Worm (Caenorhabditis elegans) whole organism, L1 larva: ENCODE data around the gene acs-12.

Source experiments
- C04F5.9 ChIP-seq: sonication (generic microtip); optimal IDR thresholded peaks from 2 replicates; lab custom pipeline; 2016; ENCODE audit warnings: missing genetic modification characterization, missing compliant biosample characterization
- F16B12.6 ChIP-seq: fragments of 150-350 bp; optimal IDR thresholded peaks from 2 replicates; lab custom pipeline; 2014; ENCODE audit warnings: missing biosample characterization, missing genetic modification characterization
- Y116A8C.19 ChIP-seq: sonication (generic microtip); optimal IDR thresholded peaks from 2 replicates; lab custom pipeline; 2016; ENCODE audit warnings: missing compliant biosample characterization, missing genetic modification characterization, borderline replicate concordance
- alr-1 ChIP-seq: fragments of 200-800 bp; sonication (Bioruptor generic); optimal IDR thresholded peaks from 2 replicates; lab custom pipeline; 2018; ENCODE audit warnings: borderline replicate concordance, mild to moderate bottlenecking, missing genetic modification characterization, missing compliant biosample characterization
- aly-2 ChIP-seq: fragments of 150-350 bp; optimal IDR thresholded peaks from 2 replicates; lab custom pipeline; 2014; ENCODE audit warnings: missing biosample characterization, missing genetic modification characterization
- ama-1 ChIP-seq: fragments of 150-350 bp; optimal IDR thresholded peaks from 2 replicates; lab custom pipeline; 2014
- ceh-8 ChIP-seq: fragments of 200-800 bp; sonication (Bioruptor generic); optimal IDR thresholded peaks from 2 replicates; lab custom pipeline; 2018; ENCODE audit warnings: mild to moderate bottlenecking, missing genetic modification characterization, moderate library complexity, missing compliant biosample characterization
- ceh-82 ChIP-seq, 3 experiments: fragments of 150-350 bp in 1 of 3; sonication (generic microtip) in 2 of 3; optimal IDR thresholded peaks; 2 replicates each; lab custom pipeline; 2014 to 2017; ENCODE audit warnings: missing biosample characterization in 3 of 3, missing genetic modification characterization in 3 of 3
- ces-1 ChIP-seq: fragments of 150-350 bp; optimal IDR thresholded peaks from 2 replicates; lab custom pipeline; 2014; ENCODE audit warnings: missing biosample characterization, missing genetic modification reagents, missing genetic modification characterization
- dsc-1 ChIP-seq: sonication (generic microtip); optimal IDR thresholded peaks from 2 replicates; lab custom pipeline; 2016; ENCODE audit warnings: mild to moderate bottlenecking, missing genetic modification characterization, missing compliant biosample characterization
- efl-1 ChIP-seq, 4 experiments: fragments of 150-350 bp; optimal IDR thresholded peaks in 3 of 4; peaks in 1 of 4; 1 replicate in 1 of 4; 2 replicates in 3 of 4; lab custom pipeline; 2014; ENCODE audit warnings: missing biosample characterization in 2 of 4, missing genetic modification characterization in 2 of 4, missing genetic modification reagents in 2 of 4
- egl-13 ChIP-seq: sonication (generic microtip); optimal IDR thresholded peaks from 2 replicates; lab custom pipeline; 2016; ENCODE audit warnings: missing genotype, missing genetic modification reagents, missing genetic modification characterization, missing compliant biosample characterization
- egl-27 ChIP-seq, 2 experiments: fragments of 150-350 bp in 1 of 2; sonication (generic microtip); optimal IDR thresholded peaks; 3 replicates each; lab custom pipeline; 2017 to 2018; ENCODE audit warnings: missing biosample characterization in 2 of 2, missing genetic modification characterization in 2 of 2, missing genetic modification reagents in 2 of 2
- elt-3 ChIP-seq, 6 experiments: fragments of 150-350 bp in 1 of 6; sonication (generic microtip); optimal IDR thresholded peaks; 2 replicates each; lab custom pipeline; 2017 to 2018; ENCODE audit warnings: missing biosample characterization in 6 of 6, missing genetic modification characterization in 6 of 6, inconsistent platforms in 1 of 6
- fkh-10 ChIP-seq: sonication (generic microtip); optimal IDR thresholded peaks from 2 replicates; lab custom pipeline; 2017; ENCODE audit warnings: missing biosample characterization, missing genetic modification reagents, missing genetic modification characterization
- fkh-8 ChIP-seq: sonication (generic microtip); optimal IDR thresholded peaks from 2 replicates; lab custom pipeline; 2016; ENCODE audit warnings: mild to moderate bottlenecking, missing genetic modification characterization, missing compliant biosample characterization
- grh-1 ChIP-seq: fragments of 200-800 bp; sonication (Bioruptor generic); IDR thresholded peaks from 2 replicates; pipeline ENCODE4 v1.3.6; 2022; ENCODE audit warnings: missing genetic modification reagents, missing genetic modification characterization, missing compliant biosample characterization
- hlh-4 ChIP-seq: sonication (generic microtip); optimal IDR thresholded peaks from 2 replicates; lab custom pipeline; 2016; ENCODE audit warnings: mild to moderate bottlenecking, missing genetic modification characterization, missing compliant biosample characterization
- irx-1 ChIP-seq: sonication (generic microtip); optimal IDR thresholded peaks from 2 replicates; lab custom pipeline; 2016; ENCODE audit warnings: missing genetic modification characterization, missing compliant biosample characterization
- jun-1 ChIP-seq: fragments of 150-350 bp; optimal IDR thresholded peaks from 2 replicates; lab custom pipeline; 2014; ENCODE audit warnings: missing biosample characterization, missing genetic modification reagents, missing genetic modification characterization
- lin-14 ChIP-seq: fragments of 200-800 bp; sonication (Bioruptor generic); optimal IDR thresholded peaks from 2 replicates; lab custom pipeline; 2018; ENCODE audit warnings: mild to moderate bottlenecking, missing genetic modification characterization, moderate library complexity, missing compliant biosample characterization
- lin-35 ChIP-seq, 2 experiments: fragments of 150-350 bp; optimal IDR thresholded peaks; 2 replicates each; lab custom pipeline; 2014; ENCODE audit warnings: missing biosample characterization in 2 of 2, missing genetic modification characterization in 2 of 2, missing genetic modification reagents in 2 of 2
- lin-39 ChIP-seq: fragments of 150-350 bp; optimal IDR thresholded peaks from 2 replicates; lab custom pipeline; 2014; ENCODE audit warnings: missing biosample characterization, missing genetic modification reagents, missing genetic modification characterization
- lir-3 ChIP-seq: sonication (generic microtip); optimal IDR thresholded peaks from 2 replicates; lab custom pipeline; 2016; ENCODE audit warnings: mild to moderate bottlenecking, missing genetic modification characterization, moderate library complexity, missing compliant biosample characterization; ENCODE audit not compliant: poor library complexity
- lsy-2 ChIP-seq, 2 experiments: fragments of 150-350 bp; optimal IDR thresholded peaks; 2 replicates each; lab custom pipeline; 2014; ENCODE audit warnings: missing biosample characterization in 2 of 2, missing genetic modification characterization in 2 of 2
- mef-2 ChIP-seq: fragments of 150-350 bp; optimal IDR thresholded peaks from 2 replicates; lab custom pipeline; 2014; ENCODE audit warnings: missing biosample characterization, missing genetic modification characterization
- nhr-12 ChIP-seq: sonication (generic microtip); optimal IDR thresholded peaks from 2 replicates; lab custom pipeline; 2017; ENCODE audit warnings: missing biosample characterization, missing genetic modification characterization
- nhr-20 ChIP-seq: sonication (generic microtip); optimal IDR thresholded peaks from 2 replicates; lab custom pipeline; 2016; ENCODE audit warnings: mild to moderate bottlenecking, missing genetic modification characterization, missing compliant biosample characterization
- nhr-28 ChIP-seq: fragments of 150-350 bp; optimal IDR thresholded peaks from 2 replicates; lab custom pipeline; 2014; ENCODE audit warnings: missing biosample characterization, missing genetic modification characterization
- nhr-47 ChIP-seq: sonication (generic microtip); optimal IDR thresholded peaks from 2 replicates; lab custom pipeline; 2016; ENCODE audit warnings: mild to moderate bottlenecking, missing genetic modification characterization, moderate library complexity, missing compliant biosample characterization
- nhr-71 ChIP-seq: sonication (generic microtip); optimal IDR thresholded peaks from 2 replicates; lab custom pipeline; 2016; ENCODE audit warnings: mild to moderate bottlenecking, missing genetic modification characterization, moderate library complexity, missing compliant biosample characterization
- nhr-76 ChIP-seq: sonication (generic microtip); optimal IDR thresholded peaks from 2 replicates; lab custom pipeline; 2017; ENCODE audit warnings: missing biosample characterization, missing genetic modification characterization
- nhr-84 ChIP-seq: sonication (generic microtip); optimal IDR thresholded peaks from 2 replicates; lab custom pipeline; 2017; ENCODE audit warnings: missing biosample characterization, missing genetic modification characterization
- nhr-85 ChIP-seq: sonication (generic microtip); peaks from one replicate; lab custom pipeline; 2016; ENCODE audit warnings: missing genetic modification characterization, inconsistent platforms, missing compliant biosample characterization
- pag-3 ChIP-seq: sonication (generic microtip); optimal IDR thresholded peaks from 2 replicates; lab custom pipeline; 2017; ENCODE audit warnings: missing genetic modification characterization, mild to moderate bottlenecking, missing compliant biosample characterization, antibody characterized with exemption, borderline replicate concordance; ENCODE audit not compliant: insufficient read depth
- pqm-1 ChIP-seq: sonication (generic microtip); optimal IDR thresholded peaks from 3 replicates; lab custom pipeline; 2017; ENCODE audit warnings: missing biosample characterization, missing genetic modification characterization
- sox-4 ChIP-seq: sonication (generic microtip); optimal IDR thresholded peaks from 2 replicates; lab custom pipeline; 2016; ENCODE audit warnings: missing genetic modification characterization, missing compliant biosample characterization
- sptf-1 ChIP-seq: fragments of 150-350 bp; optimal IDR thresholded peaks from 2 replicates; lab custom pipeline; 2014; ENCODE audit warnings: missing biosample characterization, missing genetic modification characterization
- sup-37 ChIP-seq: fragments of 200-800 bp; sonication (Bioruptor generic); optimal IDR thresholded peaks from 2 replicates; lab custom pipeline; 2018; ENCODE audit warnings: mild to moderate bottlenecking, missing genetic modification characterization, missing compliant biosample characterization
- tbx-2 ChIP-seq: sonication (generic microtip); optimal IDR thresholded peaks from 2 replicates; lab custom pipeline; 2016; ENCODE audit warnings: missing genetic modification characterization, missing compliant biosample characterization
- tlp-1 ChIP-seq: fragments of 150-350 bp; optimal IDR thresholded peaks from 2 replicates; lab custom pipeline; 2014; ENCODE audit warnings: missing biosample characterization, missing genetic modification characterization
- unc-62 ChIP-seq: fragments of 150-350 bp; optimal IDR thresholded peaks from 2 replicates; lab custom pipeline; 2014; ENCODE audit warnings: missing biosample characterization, missing genetic modification reagents, missing genetic modification characterization
- xbp-1 ChIP-seq: sonication (generic microtip); optimal IDR thresholded peaks from 2 replicates; lab custom pipeline; 2016; ENCODE audit warnings: missing genetic modification characterization, missing compliant biosample characterization
- zip-4 ChIP-seq: fragments of 200-800 bp; sonication (Bioruptor generic); optimal IDR thresholded peaks from 2 replicates; lab custom pipeline; 2018; ENCODE audit warnings: mild to moderate bottlenecking, missing genetic modification characterization, moderate library complexity, missing compliant biosample characterization

Gene acs-12

ce11 chrV:20873144-20873543 lies 30.8 kb upstream of the acs-12 start:
- no peak for TF ChIP-seq aly-2 (tag; lab: Kevin White, UChicago)
- TF ChIP-seq jun-1, result no peak
- TF ChIP-seq ces-1 (GFP tag; lab: Kevin White, UChicago), result peak; percentile 86
- no peak for TF ChIP-seq nhr-84 (tag; lab: Kevin White, UChicago)
- TF ChIP-seq pqm-1 (tag; lab: Kevin White, UChicago), result no peak
- TF ChIP-seq C04F5.9 (tag; lab: Kevin White, UChicago), result no peak
- no peak for TF ChIP-seq nhr-85 (tag; lab: Kevin White, UChicago)
- no peak for TF ChIP-seq lin-39 (tag; lab: Kevin White, UChicago)
- TF ChIP-seq nhr-12 (tag; lab: Kevin White, UChicago), result no peak
- TF ChIP-seq fkh-10 (GFP tag; lab: Kevin White, UChicago), result peak; percentile 77
- TF ChIP-seq egl-13, result no peak
- no peak for TF ChIP-seq hlh-4
- TF ChIP-seq zip-4 (GFP tag; lab: Kevin White, UChicago), result no peak
- TF ChIP-seq grh-1 (GFP tag; lab: Robert Waterston, UW), result no peak
- no peak for TF ChIP-seq xbp-1 (tag; lab: Kevin White, UChicago)
- no peak for TF ChIP-seq F16B12.6 (tag; lab: Kevin White, UChicago)
- TF ChIP-seq ceh-82 (tag; optimal IDR thresholded peaks at IDR 0.05; lab: Kevin White, UChicago), result peak in 1 of 3 experiments; percentile 32
- TF ChIP-seq ceh-8, result peak; percentile 37
- no peak for TF ChIP-seq sup-37 (GFP tag; lab: Kevin White, UChicago)
- TF ChIP-seq egl-27 (tag; optimal IDR thresholded peaks at IDR 0.05; lab: Kevin White, UChicago), result no peak
- no peak for TF ChIP-seq pag-3 (tag; lab: Kevin White, UChicago)
- peak; percentile 18 for TF ChIP-seq nhr-71 (tag; lab: Kevin White, UChicago)
- no peak for TF ChIP-seq nhr-76 (tag; lab: Kevin White, UChicago)
- no peak for TF ChIP-seq fkh-8 (tag; lab: Kevin White, UChicago)
- peak; percentile 6 for TF ChIP-seq tbx-2
- TF ChIP-seq ama-1 (lab: Kevin White, UChicago), result no peak
- no peak for TF ChIP-seq lir-3 (tag; lab: Kevin White, UChicago)
- no peak for TF ChIP-seq Y116A8C.19 (tag; lab: Kevin White, UChicago)
- TF ChIP-seq nhr-28 (tag; lab: Kevin White, UChicago), result no peak
- TF ChIP-seq sptf-1 (tag; lab: Kevin White, UChicago), result no peak
- no peak for TF ChIP-seq lsy-2 (tag; optimal IDR thresholded peaks at IDR 0.05; lab: Kevin White, UChicago)
- peak; percentile 86 for TF ChIP-seq lin-14 (GFP tag; lab: Kevin White, UChicago)
- no peak for TF ChIP-seq alr-1 (tag; lab: Kevin White, UChicago)
- TF ChIP-seq irx-1, result no peak
- TF ChIP-seq elt-3 (tag; optimal IDR thresholded peaks at IDR 0.05; lab: Kevin White, UChicago), result no peak
- TF ChIP-seq dsc-1, result no peak
- no peak for TF ChIP-seq mef-2

- TF ChIP-seq egl-13, result no peak
- TF ChIP-seq grh-1 (GFP tag; lab: Robert Waterston, UW), result no peak
- no peak for TF ChIP-seq nhr-84 (tag; lab: Kevin White, UChicago)
- TF ChIP-seq ama-1 (lab: Kevin White, UChicago), result no peak
- no peak for TF ChIP-seq sox-4
- TF ChIP-seq unc-62 (GFP tag; lab: Kevin White, UChicago), result no peak
- TF ChIP-seq nhr-20 (tag; lab: Kevin White, UChicago), result no peak
- no peak for TF ChIP-seq nhr-47 (tag; lab: Kevin White, UChicago)
- no peak for TF ChIP-seq efl-1 (optimal IDR thresholded peaks at IDR 0.05; lab: Kevin White, UChicago)
- no peak for TF ChIP-seq efl-1 (GFP tag; optimal IDR thresholded peaks at IDR 0.05 in 1 of 2; lab: Kevin White, UChicago)
- no peak for TF ChIP-seq tlp-1 (tag; lab: Kevin White, UChicago)
- TF ChIP-seq lin-35 (GFP tag; optimal IDR thresholded peaks at IDR 0.05; lab: Kevin White, UChicago), result no peak
- no peak for TF ChIP-seq nhr-85 (tag; lab: Kevin White, UChicago)
- TF ChIP-seq elt-3 (tag; optimal IDR thresholded peaks at IDR 0.05; lab: Kevin White, UChicago), result no peak
- TF ChIP-seq irx-1, result no peak
Observed at ce11 chrV:20875324-20875723, 28.6 kb upstream of the acs-12 start.
